Worm (Caenorhabditis elegans): Measurements from ENCODE around the gene glct-6.

Gene glct-6

ce11 chrIV:3824720-3825119, 40.7 kb downstream of the glct-6 start:
- TF ChIP-seq unc-62 (GFP tag; optimal IDR thresholded peaks at IDR 0.05), result no peak

- TF ChIP-seq unc-62 (GFP tag; optimal IDR thresholded peaks at IDR 0.05), result no peak
Observed at ce11 chrIV:3825388-3825787, 41.4 kb downstream of the glct-6 start.

DNA sequence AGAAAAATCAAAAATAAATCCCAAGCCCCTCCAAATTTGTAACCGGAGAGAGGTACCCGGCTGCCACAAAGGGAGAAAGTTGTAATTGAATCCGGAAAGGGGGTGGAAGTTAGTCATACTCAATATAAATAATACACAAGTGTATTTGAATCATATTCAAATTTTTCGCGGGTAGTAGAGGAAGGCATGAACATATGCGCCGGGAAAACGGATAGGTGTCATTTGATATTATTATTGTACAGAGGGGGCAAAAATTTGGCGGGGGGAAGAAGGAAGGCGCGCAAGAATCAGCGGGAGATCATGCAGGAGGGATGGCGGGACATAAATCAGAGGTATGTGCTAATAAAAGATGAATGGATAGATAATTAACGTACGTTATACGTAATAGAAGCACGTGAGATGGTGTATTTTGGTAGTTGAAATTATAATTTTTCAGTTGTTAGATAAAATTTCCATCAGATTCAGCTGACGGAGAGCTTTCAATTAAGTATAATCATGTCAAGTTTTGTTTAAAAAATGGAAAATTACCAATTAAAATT, 42.6 kb downstream of the glct-6 start, which contains the start of gene F28F9.3:
F28F9.3 (plus strand) TSS at position 301 of the 539 bp plus-strand sequence.
- TF ChIP-seq unc-62 (GFP tag; optimal IDR thresholded peaks at IDR 0.05), result no peak

DNA sequence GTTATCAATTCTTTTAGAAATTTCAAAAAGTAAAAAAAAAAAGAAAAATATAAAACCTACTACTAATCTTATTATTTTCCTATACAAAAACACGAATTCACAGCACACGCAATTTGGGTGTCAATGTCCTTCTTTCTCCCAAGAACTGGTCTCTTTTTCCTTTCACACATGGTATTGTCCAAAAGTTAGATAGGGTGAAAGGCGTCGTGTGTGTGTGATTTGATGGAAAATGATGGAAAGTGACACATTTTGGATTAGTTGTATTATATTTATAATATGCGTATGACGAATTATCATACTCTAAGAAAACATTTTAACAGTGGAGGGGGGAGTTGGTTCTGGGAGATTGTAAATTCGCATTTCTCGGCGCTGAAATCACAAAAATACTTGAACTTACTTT, 43.7 kb downstream of the glct-6 start:
- no peak for TF ChIP-seq unc-62 (GFP tag; optimal IDR thresholded peaks at IDR 0.05)

- TF ChIP-seq unc-62 (GFP tag; optimal IDR thresholded peaks at IDR 0.05), result no peak
Observed at ce11 chrIV:3832040-3832439, 48.0 kb downstream of the glct-6 start.

- TF ChIP-seq unc-62 (GFP tag; optimal IDR thresholded peaks at IDR 0.05), result no peak
Observed at ce11 chrIV:3833778-3834177, 49.8 kb downstream of the glct-6 start.

ce11 chrIV:3835065-3835464, 51.1 kb downstream of the glct-6 start, which contains the start of gene cal-3:
cal-3 (minus strand) TSS chrIV:3835165.
- TF ChIP-seq unc-62 (GFP tag; optimal IDR thresholded peaks at IDR 0.05), result no peak

DNA sequence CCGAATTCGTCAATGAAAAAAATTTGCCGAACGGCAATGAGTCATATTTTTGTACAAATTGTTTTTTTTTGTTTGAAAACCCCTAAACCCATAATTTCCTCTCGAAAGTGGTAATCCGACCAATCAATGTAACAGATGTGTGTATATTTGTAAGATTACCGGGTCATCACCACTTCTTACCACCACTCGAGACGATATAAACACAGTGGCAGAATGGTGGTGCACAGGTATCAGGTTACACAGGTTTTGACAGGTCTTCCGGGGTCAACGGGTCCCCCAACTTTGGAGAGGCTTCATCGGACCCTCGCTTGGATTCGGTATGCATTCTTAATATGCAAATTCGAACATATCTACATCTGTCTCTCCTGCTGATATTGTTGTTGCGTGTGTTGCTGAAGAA, 54.7 kb downstream of the glct-6 start:
- TF ChIP-seq unc-62 (GFP tag; optimal IDR thresholded peaks at IDR 0.05), result no peak

ce11 chrIV:3839420-3839819, 55.4 kb downstream of the glct-6 start, which contains the start of gene F28F9.2:
F28F9.2 (plus strand) TSS chrIV:3839720.
- TF ChIP-seq unc-62 (GFP tag; optimal IDR thresholded peaks at IDR 0.05), result no peak

DNA sequence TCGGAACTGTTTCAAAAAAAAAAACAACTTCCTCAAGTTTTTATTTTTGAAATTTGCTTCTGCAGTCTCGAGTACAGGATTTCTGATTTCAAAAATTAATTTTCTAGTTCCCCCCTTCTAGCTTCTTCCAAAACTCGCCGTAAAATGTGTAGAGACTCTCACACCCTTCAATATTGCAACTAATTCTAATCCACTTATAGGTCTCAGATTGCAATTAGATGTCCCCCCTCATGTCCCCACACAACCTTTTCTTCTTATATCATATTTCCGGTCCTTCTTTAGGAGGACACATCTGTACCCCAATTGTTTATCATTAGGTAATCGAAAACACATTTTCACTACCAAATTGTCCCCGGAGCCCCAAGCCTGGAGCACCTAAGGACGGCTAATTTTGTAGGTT, 56.5 kb downstream of the glct-6 start:
- no peak for TF ChIP-seq unc-62 (GFP tag; optimal IDR thresholded peaks at IDR 0.05)

DNA sequence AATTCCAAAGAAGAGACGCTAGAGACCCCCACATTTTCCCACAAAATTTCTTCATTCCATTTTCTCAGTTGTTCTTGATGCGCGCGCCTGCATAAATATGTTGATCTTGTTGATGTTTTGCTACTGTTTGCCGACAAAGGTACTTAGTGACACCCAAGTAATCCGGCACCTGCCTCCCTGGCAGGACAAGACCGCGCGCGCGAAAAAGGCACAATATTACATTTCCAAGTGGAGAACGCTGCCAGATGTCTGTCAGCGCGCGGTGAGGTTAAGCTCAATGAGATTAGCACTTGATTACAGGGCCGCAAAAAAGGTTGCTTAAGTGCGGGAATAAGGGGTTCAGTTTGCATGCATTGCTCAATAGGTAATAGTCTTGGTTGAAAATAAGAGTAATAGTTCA, 57.6 kb downstream of the glct-6 start:
- TF ChIP-seq unc-62 (GFP tag; optimal IDR thresholded peaks at IDR 0.05), result no peak

DNA sequence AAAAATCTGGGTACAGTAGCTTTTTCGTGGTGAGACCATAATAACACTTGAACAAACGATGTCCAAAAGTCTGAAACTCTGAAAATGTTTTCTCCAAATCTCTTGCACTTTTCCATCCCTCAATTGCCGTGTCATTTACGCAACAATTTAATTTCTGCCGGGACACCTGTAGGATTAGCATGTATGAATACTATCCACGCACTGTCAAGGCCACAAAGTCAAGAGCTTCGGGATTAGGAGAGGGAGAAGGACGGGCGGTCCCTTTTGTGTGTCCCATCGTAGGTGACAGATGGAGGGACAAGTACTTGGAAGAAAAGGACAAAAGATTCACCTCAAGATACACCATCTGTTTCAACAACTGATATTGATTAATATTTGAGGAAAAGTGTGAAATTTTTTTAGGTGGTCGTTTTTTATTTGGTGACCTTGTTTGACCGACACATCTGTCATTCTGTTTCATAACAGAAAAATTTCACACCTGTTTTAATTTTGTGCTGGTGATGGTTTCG, 59.1 kb downstream of the glct-6 start:
- TF ChIP-seq unc-62 (GFP tag; optimal IDR thresholded peaks at IDR 0.05), result no peak

Measured in whole organism, dauer.